Fruit fly (Drosophila melanogaster) whole organism, embryonic: ENCODE results near the gene CG33543.
A peak's percentile ranks its signal among the peaks of the same experiment; 100 is the strongest.

Experiments
- ATbp ChIP-seq: fragments of 200-800 bp; sonication (Bioruptor generic); optimal IDR thresholded peaks from 2 replicates; lab custom pipeline; 2017; ENCODE audit warnings: missing biosample characterization, mild to moderate bottlenecking, missing genetic modification characterization, missing genetic modification reagents
- CG1024 ChIP-seq: fragments of 200-800 bp; sonication (Bioruptor generic); IDR thresholded peaks from 2 replicates; pipeline ENCODE4 v1.3.6; 2022; ENCODE audit warnings: missing biosample characterization, missing genetic modification characterization
- CG10321 ChIP-seq: fragments of 200-800 bp; sonication (Bioruptor generic); IDR thresholded peaks from 2 replicates; pipeline ENCODE4 v1.3.6; 2022; ENCODE audit warnings: missing biosample characterization, missing genetic modification characterization
- CG10979 ChIP-seq: fragments of 200-800 bp; sonication (Bioruptor generic); optimal IDR thresholded peaks from 2 replicates; lab custom pipeline; 2018; ENCODE audit warnings: missing biosample characterization, mild to moderate bottlenecking, missing genetic modification characterization, moderate library complexity
- CG12071 ChIP-seq: fragments of 200-800 bp; sonication (Bioruptor generic); optimal IDR thresholded peaks from 3 replicates; lab custom pipeline; 2018; ENCODE audit warnings: missing biosample characterization, mild to moderate bottlenecking, missing genetic modification characterization
- CG12769 ChIP-seq: fragments of 200-800 bp; sonication (Bioruptor generic); optimal IDR thresholded peaks from 2 replicates; lab custom pipeline; 2019; ENCODE audit warnings: missing biosample characterization, mild to moderate bottlenecking, missing genetic modification characterization, moderate library complexity
- CG13894 ChIP-seq: fragments of 200-800 bp; sonication (Bioruptor generic); optimal IDR thresholded peaks from 3 replicates; lab custom pipeline; 2018; ENCODE audit warnings: missing biosample characterization, mild to moderate bottlenecking, missing genetic modification characterization, moderate library complexity
- CG14667 ChIP-seq: fragments of 200-800 bp; sonication (Bioruptor generic); IDR thresholded peaks from 2 replicates; pipeline ENCODE4 v1.3.6; 2022; ENCODE audit warnings: missing biosample characterization, missing genetic modification characterization
- CG1603 ChIP-seq: fragments of 200-800 bp; sonication (Bioruptor generic); optimal IDR thresholded peaks from 2 replicates; lab custom pipeline; 2019; ENCODE audit warnings: missing biosample characterization, mild to moderate bottlenecking, missing genetic modification characterization, moderate library complexity
- CG17328 ChIP-seq: fragments of 200-800 bp; sonication (Bioruptor generic); IDR thresholded peaks from 2 replicates; pipeline ENCODE4 v1.3.6; 2022; ENCODE audit warnings: missing biosample characterization, missing genetic modification characterization
- CG17359 ChIP-seq: fragments of 200-800 bp; sonication (Bioruptor generic); optimal IDR thresholded peaks from 3 replicates; lab custom pipeline; 2018; ENCODE audit warnings: missing biosample characterization, mild to moderate bottlenecking, missing genetic modification characterization, moderate library complexity
- CG7357 ChIP-seq: fragments of 200-800 bp; sonication (Bioruptor generic); IDR thresholded peaks from 3 replicates; pipeline ENCODE4 v1.3.6; 2022; ENCODE audit warnings: missing biosample characterization, missing genetic modification characterization
- CG9727 ChIP-seq: fragments of 200-800 bp; sonication (Bioruptor generic); optimal IDR thresholded peaks from 3 replicates; lab custom pipeline; 2017; ENCODE audit warnings: missing biosample characterization, mild to moderate bottlenecking, missing genetic modification characterization
- Deaf1 ChIP-seq: fragments of 200-800 bp; optimal IDR thresholded peaks from 3 replicates; lab custom pipeline; 2019; ENCODE audit warnings: missing biosample characterization, mild to moderate bottlenecking, missing genetic modification characterization, moderate library complexity
- Doc2 ChIP-seq: fragments of 200-800 bp; sonication (Bioruptor generic); IDR thresholded peaks from 2 replicates; pipeline ENCODE4 v1.3.6; 2022; ENCODE audit warnings: missing biosample characterization, missing genetic modification characterization
- Doc3 ChIP-seq: fragments of 200-800 bp; sonication (Bioruptor generic); IDR thresholded peaks from 3 replicates; pipeline ENCODE4 v1.3.6; 2022; ENCODE audit warnings: missing biosample characterization, missing genetic modification characterization; ENCODE audit not compliant: partially characterized antibody
- ERR ChIP-seq: fragments of 200-800 bp; sonication (Bioruptor generic); optimal IDR thresholded peaks from 2 replicates; lab custom pipeline; 2016; ENCODE audit warnings: missing biosample characterization, missing genetic modification characterization
- Elba2 ChIP-seq: fragments of 200-800 bp; sonication (Bioruptor generic); optimal IDR thresholded peaks from 3 replicates; lab custom pipeline; 2016; ENCODE audit warnings: missing biosample characterization, missing genetic modification characterization
- Ets65A ChIP-seq: fragments of 200-800 bp; sonication (Bioruptor generic); peaks from one replicate; lab custom pipeline; 2016; ENCODE audit warnings: missing biosample characterization, missing genetic modification characterization
- Ets97D ChIP-seq: fragments of 200-800 bp; sonication (Bioruptor generic); optimal IDR thresholded peaks from 3 replicates; lab custom pipeline; 2016; ENCODE audit warnings: missing biosample characterization, missing genetic modification characterization
- Fer3 ChIP-seq: fragments of 200-800 bp; sonication (Bioruptor generic); optimal IDR thresholded peaks from 2 replicates; lab custom pipeline; 2018; ENCODE audit warnings: missing biosample characterization, mild to moderate bottlenecking, missing genetic modification characterization, moderate library complexity
- HLH3B ChIP-seq: fragments of 200-800 bp; sonication (Bioruptor generic); IDR thresholded peaks from 2 replicates; pipeline ENCODE4 v1.3.6; 2022; ENCODE audit warnings: missing biosample characterization, missing genetic modification characterization
- Sox102F ChIP-seq: fragments of 200-800 bp; sonication (Bioruptor generic); optimal IDR thresholded peaks from 2 replicates; lab custom pipeline; 2018; ENCODE audit warnings: missing biosample characterization, mild to moderate bottlenecking, missing genetic modification characterization, moderate library complexity
- Xrp1 ChIP-seq: fragments of 200-800 bp; sonication (Bioruptor generic); IDR thresholded peaks from 2 replicates; pipeline ENCODE4 v1.3.6; 2022; ENCODE audit warnings: missing biosample characterization, missing genetic modification characterization
- abd-A ChIP-seq: fragments of 200-800 bp; sonication (Bioruptor generic); optimal IDR thresholded peaks from 3 replicates; lab custom pipeline; 2019; ENCODE audit warnings: missing biosample characterization, mild to moderate bottlenecking, missing genetic modification characterization, moderate library complexity
- amos ChIP-seq: fragments of 200-800 bp; sonication (Bioruptor generic); IDR thresholded peaks from 2 replicates; pipeline ENCODE4 v1.3.6; 2022; ENCODE audit warnings: missing biosample characterization, missing genetic modification characterization; ENCODE audit not compliant: partially characterized antibody
- bsh ChIP-seq, 2 experiments: fragments of 200-800 bp; sonication (Bioruptor generic); optimal IDR thresholded peaks; 2 replicates each; lab custom pipeline; 2017 to 2018; ENCODE audit warnings: mild to moderate bottlenecking in 2 of 2, missing biosample characterization in 2 of 2, missing genetic modification characterization in 2 of 2, moderate library complexity in 1 of 2
- dm ChIP-seq: fragments of 200-800 bp; sonication (Bioruptor generic); optimal IDR thresholded peaks from 3 replicates; lab custom pipeline; 2016; ENCODE audit warnings: missing biosample characterization, missing genetic modification characterization
- dysf ChIP-seq: fragments of 200-800 bp; sonication (Bioruptor generic); IDR thresholded peaks from 3 replicates; pipeline ENCODE4 v1.3.6; 2022; ENCODE audit warnings: missing biosample characterization, missing genetic modification characterization
- en ChIP-seq: fragments of 200-800 bp; sonication (Bioruptor generic); optimal IDR thresholded peaks from 2 replicates; lab custom pipeline; 2016; ENCODE audit warnings: missing biosample characterization, missing genetic modification characterization
- ewg ChIP-seq: fragments of 200-800 bp; sonication (Bioruptor generic); optimal IDR thresholded peaks from 3 replicates; lab custom pipeline; 2017; ENCODE audit warnings: mild to moderate bottlenecking, missing biosample characterization, missing genetic modification reagents, missing genetic modification characterization
- fd96Cb ChIP-seq: fragments of 200-800 bp; sonication (Bioruptor generic); optimal IDR thresholded peaks from 2 replicates; lab custom pipeline; 2018; ENCODE audit warnings: missing biosample characterization, mild to moderate bottlenecking, missing genetic modification characterization, moderate library complexity
- gem ChIP-seq: fragments of 200-800 bp; sonication (Bioruptor generic); optimal IDR thresholded peaks from 2 replicates; lab custom pipeline; 2019; ENCODE audit warnings: missing biosample characterization, mild to moderate bottlenecking, missing genetic modification characterization, moderate library complexity
- grn ChIP-seq: fragments of 200-800 bp; sonication (Bioruptor generic); optimal IDR thresholded peaks from 3 replicates; lab custom pipeline; 2017; ENCODE audit warnings: missing biosample characterization, missing genetic modification characterization
- hkb ChIP-seq, 2 experiments: fragments of 200-800 bp in 1 of 2; fragments of >200 bp in 1 of 2; sonication (Bioruptor generic) in 1 of 2; IDR thresholded peaks in 1 of 2; optimal IDR thresholded peaks in 1 of 2; 2 replicates each; pipeline versions ENCODE4 v1.3.6 to Lab custom; 2017 to 2022; ENCODE audit warnings: missing biosample characterization in 1 of 2, missing genetic modification characterization in 1 of 2
- klu ChIP-seq: fragments of 200-800 bp; sonication (Bioruptor generic); IDR thresholded peaks from 2 replicates; pipeline ENCODE4 v1.3.6; 2022; ENCODE audit warnings: missing biosample characterization, missing genetic modification characterization
- knrl ChIP-seq: fragments of 200-800 bp; sonication (Bioruptor generic); IDR thresholded peaks from 3 replicates; pipeline ENCODE4 v1.3.6; 2022; ENCODE audit warnings: missing biosample characterization, missing genetic modification characterization; ENCODE audit not compliant: partially characterized antibody
- lab ChIP-seq: fragments of 200-800 bp; sonication (Bioruptor generic); optimal IDR thresholded peaks from 3 replicates; lab custom pipeline; 2017; ENCODE audit warnings: missing biosample characterization, missing genetic modification characterization, mild to moderate bottlenecking, moderate library complexity, missing genetic modification reagents
- lmd ChIP-seq: fragments of 200-800 bp; sonication (Bioruptor generic); IDR thresholded peaks from 2 replicates; pipeline ENCODE4 v1.3.6; 2022; ENCODE audit warnings: missing biosample characterization, missing genetic modification characterization
- ro ChIP-seq: fragments of 200-800 bp; sonication (Bioruptor generic); IDR thresholded peaks from 2 replicates; pipeline ENCODE4 v1.3.6; 2022; ENCODE audit warnings: missing biosample characterization, missing genetic modification characterization
- row ChIP-seq: fragments of 200-800 bp; sonication (Bioruptor generic); IDR thresholded peaks from 3 replicates; pipeline ENCODE4 v1.3.6; 2022; ENCODE audit warnings: missing biosample characterization, missing genetic modification characterization
- sens ChIP-seq: fragments of 200-800 bp; sonication (Bioruptor generic); peaks from one replicate; lab custom pipeline; 2016; ENCODE audit warnings: missing biosample characterization, missing genetic modification characterization
- sisA ChIP-seq: fragments of 200-800 bp; sonication (Bioruptor generic); IDR thresholded peaks from 2 replicates; pipeline ENCODE4 v1.3.6; 2022; ENCODE audit warnings: missing biosample characterization, missing genetic modification characterization
- slbo ChIP-seq: fragments of 200-800 bp; sonication (Bioruptor generic); IDR thresholded peaks from 2 replicates; pipeline ENCODE4 v1.3.6; 2022; ENCODE audit warnings: missing biosample characterization, missing genetic modification characterization
- sug ChIP-seq: fragments of 200-800 bp; optimal IDR thresholded peaks from 2 replicates; lab custom pipeline; 2019; ENCODE audit warnings: missing biosample characterization, mild to moderate bottlenecking, missing genetic modification characterization, moderate library complexity
- twi ChIP-seq: fragments of 200-800 bp; optimal IDR thresholded peaks from 2 replicates; lab custom pipeline; 2019; ENCODE audit warnings: missing biosample characterization, mild to moderate bottlenecking, missing genetic modification characterization, moderate library complexity
- vvl ChIP-seq: fragments of 200-800 bp; sonication (Bioruptor generic); IDR thresholded peaks from 2 replicates; pipeline ENCODE4 v1.3.6; 2022; ENCODE audit warnings: missing biosample characterization, missing genetic modification characterization
- wdn ChIP-seq: fragments of 200-800 bp; sonication (Bioruptor generic); IDR thresholded peaks from 2 replicates; pipeline ENCODE4 v1.3.6; 2022; ENCODE audit warnings: missing biosample characterization, missing genetic modification characterization
- zen2 ChIP-seq: fragments of 200-800 bp; sonication (Bioruptor generic); IDR thresholded peaks from 3 replicates; pipeline ENCODE4 v1.3.6; 2022; ENCODE audit warnings: missing biosample characterization, missing genetic modification characterization; ENCODE audit not compliant: partially characterized antibody
- zfh1 ChIP-seq: fragments of 200-800 bp; sonication (Bioruptor generic); IDR thresholded peaks from 3 replicates; pipeline ENCODE4 v1.3.6; 2022; ENCODE audit warnings: missing biosample characterization, missing genetic modification characterization

CG33543 gene

dm6 chr2L:1960056-1960455, 46.1 kb downstream of the CG33543 start:
- TF ChIP-seq zfh1 (GFP tag; lab: Robert Waterston, UW) (peak; percentile 40; the same call in 1 of the 3 replicates), CG17359 (no peak), CG10321 (GFP tag; lab: Robert Waterston, UW) (no peak), row (GFP tag; lab: Robert Waterston, UW) (peak; percentile 37; the same call in 1 of the 3 replicates), Deaf1 (tag; lab: Kevin White, UChicago) (no peak), zen2 (GFP tag; lab: Robert Waterston, UW) (no peak), Ets65A (peak; percentile 40), hkb (optimal IDR thresholded peaks at IDR 0.05; lab: Kevin White, UChicago) (no peak), hkb (GFP tag; IDR thresholded peaks at IDR 0.05; lab: Robert Waterston, UW) (no peak), ewg (GFP tag; lab: Kevin White, UChicago) (no peak), Ets97D (GFP tag; lab: Kevin White, UChicago) (no peak), lmd (GFP tag; lab: Robert Waterston, UW) (0 out of 2 replicates have a peak, but pooled peaks have one; percentile 21), gem (peak; percentile 28), CG12071 (GFP tag; lab: Kevin White, UChicago) (no peak), CG1603 (peak; percentile 48), CG1024 (GFP tag; lab: Robert Waterston, UW) (peak; percentile 42; the same call in 1 of the 2 replicates), amos (no peak), Doc2 (GFP tag; lab: Robert Waterston, UW) (no peak), CG14667 (GFP tag; lab: Robert Waterston, UW) (no peak), CG10979 (tag; lab: Kevin White, UChicago) (peak; percentile 6), dm (GFP tag; lab: Kevin White, UChicago) (no peak), Sox102F (GFP tag; lab: Kevin White, UChicago) (peak; percentile 11), grn (GFP tag; lab: Kevin White, UChicago) (no peak), bsh (GFP tag; optimal IDR thresholded peaks at IDR 0.05; lab: Kevin White, UChicago) (peak in 1 of 2 experiments; percentile 23), sens (GFP tag; lab: Kevin White, UChicago) (peak; percentile 71)

- TF ChIP-seq fd96Cb (tag; lab: Kevin White, UChicago) (no peak), Doc3 (no peak), slbo (peak; percentile 27; the same call in 1 of the 2 replicates), Xrp1 (GFP tag; lab: Robert Waterston, UW) (peak; percentile 36; the same call in 1 of the 2 replicates), CG9727 (GFP tag; lab: Kevin White, UChicago) (no peak), Fer3 (no peak), ATbp (peak; percentile 47), sisA (peak; percentile 38), ro (GFP tag; lab: Robert Waterston, UW) (no peak), Elba2 (no peak), wdn (no peak), twi (tag; lab: Kevin White, UChicago) (no peak), lab (peak; percentile 24), klu (no peak), knrl (GFP tag; lab: Robert Waterston, UW) (no peak), abd-A (no peak), CG13894 (tag; lab: Kevin White, UChicago) (no peak), sug (tag; lab: Kevin White, UChicago) (no peak), CG17328 (peak; percentile 31; the same call in 1 of the 2 replicates), en (no peak), HLH3B (GFP tag; lab: Robert Waterston, UW) (0 out of 2 replicates have a peak, but pooled peaks have one; percentile 10), vvl (peak; percentile 54), CG12769 (tag; lab: Kevin White, UChicago) (no peak), row (GFP tag; lab: Robert Waterston, UW) (peak; percentile 63), CG7357 (GFP tag; lab: Robert Waterston, UW) (no peak), ERR (GFP tag; lab: Kevin White, UChicago) (no peak), dysf (GFP tag; lab: Robert Waterston, UW) (peak; percentile 23; the same call in 1 of the 3 replicates)
These were observed 46.7 kb downstream of the CG33543 start for dm6 chr2L:1959420-1959819.
